Worm (Caenorhabditis elegans) whole organism, L3 larva: Measurements from ENCODE around the gene srx-121.

ENCODE experiments used
- R02D3.7 ChIP-seq: fragments of 150-350 bp; optimal IDR thresholded peaks from 2 replicates; lab custom pipeline; 2014; ENCODE audit warnings: missing biosample characterization, missing genetic modification characterization
- ZK546.5 ChIP-seq: sonication (generic microtip); optimal IDR thresholded peaks from 2 replicates; lab custom pipeline; 2017; ENCODE audit warnings: missing biosample characterization, missing genetic modification characterization
- aly-2 ChIP-seq: fragments of 150-350 bp; optimal IDR thresholded peaks from 2 replicates; lab custom pipeline; 2014; ENCODE audit warnings: missing biosample characterization, missing genetic modification characterization
- ama-1 ChIP-seq: fragments of 150-350 bp; optimal IDR thresholded peaks from 2 replicates; lab custom pipeline; 2018
- ceh-28 ChIP-seq: fragments of 150-350 bp; optimal IDR thresholded peaks from 2 replicates; lab custom pipeline; 2014; ENCODE audit warnings: missing biosample characterization, missing genetic modification reagents, missing genetic modification characterization
- ceh-82 ChIP-seq: fragments of 150-350 bp; optimal IDR thresholded peaks from 2 replicates; lab custom pipeline; 2014; ENCODE audit warnings: missing biosample characterization, missing genetic modification characterization
- ceh-9 ChIP-seq: sonication (generic microtip); optimal IDR thresholded peaks from 2 replicates; lab custom pipeline; 2018; ENCODE audit warnings: missing biosample characterization, missing genetic modification characterization
- daf-12 ChIP-seq: fragments of 150-350 bp; optimal IDR thresholded peaks from 2 replicates; lab custom pipeline; 2014; ENCODE audit warnings: missing biosample characterization, missing genetic modification reagents, missing genetic modification characterization
- egl-5 ChIP-seq: fragments of 150-350 bp; optimal IDR thresholded peaks from 2 replicates; lab custom pipeline; 2017; ENCODE audit warnings: missing biosample characterization, missing genetic modification reagents, missing genetic modification characterization, inconsistent platforms
- elt-1 ChIP-seq: fragments of 150-350 bp; optimal IDR thresholded peaks from 2 replicates; lab custom pipeline; 2014; ENCODE audit warnings: missing biosample characterization, missing genetic modification characterization
- elt-2 ChIP-seq: sonication (generic microtip); optimal IDR thresholded peaks from 2 replicates; lab custom pipeline; 2016; ENCODE audit warnings: missing genetic modification reagents, mild to moderate bottlenecking, missing genetic modification characterization, missing compliant biosample characterization
- elt-3 ChIP-seq, 3 experiments: fragments of 150-350 bp in 1 of 3; sonication (generic microtip) in 2 of 3; optimal IDR thresholded peaks; 2 replicates in 2 of 3; 4 replicates in 1 of 3; lab custom pipeline; 2014 to 2017; ENCODE audit warnings: missing biosample characterization in 3 of 3, missing genetic modification characterization in 3 of 3
- eor-1 ChIP-seq, 2 experiments: fragments of 150-350 bp; optimal IDR thresholded peaks; 2 replicates each; lab custom pipeline; 2014 to 2018; ENCODE audit warnings: missing biosample characterization in 2 of 2, missing genetic modification characterization in 2 of 2
- fos-1 ChIP-seq: fragments of 150-350 bp; optimal IDR thresholded peaks from 2 replicates; lab custom pipeline; 2014; ENCODE audit warnings: missing biosample characterization, missing genetic modification characterization
- jun-1 ChIP-seq: fragments of 150-350 bp; optimal IDR thresholded peaks from 2 replicates; lab custom pipeline; 2014; ENCODE audit warnings: missing biosample characterization, missing genetic modification reagents, missing genetic modification characterization
- lin-15B ChIP-seq: fragments of 150-350 bp; optimal IDR thresholded peaks from 2 replicates; lab custom pipeline; 2014; ENCODE audit warnings: missing biosample characterization, missing genetic modification characterization
- lin-39 ChIP-seq: fragments of 150-350 bp; optimal IDR thresholded peaks from 2 replicates; lab custom pipeline; 2018; ENCODE audit warnings: missing biosample characterization, missing genetic modification reagents, missing genetic modification characterization
- lsy-12 ChIP-seq: sonication (generic microtip); optimal IDR thresholded peaks from 2 replicates; lab custom pipeline; 2016; ENCODE audit warnings: mild to moderate bottlenecking, missing genetic modification characterization, missing compliant biosample characterization
- mdl-1 ChIP-seq: fragments of 150-350 bp; optimal IDR thresholded peaks from 2 replicates; lab custom pipeline; 2014; ENCODE audit warnings: missing biosample characterization, missing genetic modification characterization
- mml-1 ChIP-seq: fragments of 150-350 bp; sonication (generic microtip); optimal IDR thresholded peaks from 3 replicates; lab custom pipeline; 2014; ENCODE audit warnings: missing biosample characterization, missing genetic modification characterization
- nfya-1 ChIP-seq: sonication (generic microtip); optimal IDR thresholded peaks from 2 replicates; lab custom pipeline; 2017; ENCODE audit warnings: missing genetic modification characterization, mild to moderate bottlenecking, missing compliant biosample characterization, antibody characterized with exemption, moderate library complexity; ENCODE audit not compliant: insufficient read depth
- nhr-12 ChIP-seq: fragments of 150-350 bp; optimal IDR thresholded peaks from 2 replicates; lab custom pipeline; 2014; ENCODE audit warnings: missing biosample characterization, missing genetic modification characterization
- nhr-23 ChIP-seq: fragments of 150-350 bp; optimal IDR thresholded peaks from 2 replicates; lab custom pipeline; 2014; ENCODE audit warnings: missing biosample characterization, missing genetic modification reagents, missing genetic modification characterization
- nhr-237 ChIP-seq: fragments of 150-350 bp; optimal IDR thresholded peaks from 2 replicates; lab custom pipeline; 2014; ENCODE audit warnings: missing biosample characterization, missing genetic modification characterization
- nhr-25 ChIP-seq: sonication (generic microtip); optimal IDR thresholded peaks from 2 replicates; lab custom pipeline; 2017; ENCODE audit warnings: missing biosample characterization, missing genetic modification characterization
- nhr-28 ChIP-seq: fragments of 150-350 bp; optimal IDR thresholded peaks from 2 replicates; lab custom pipeline; 2014; ENCODE audit warnings: missing biosample characterization, missing genetic modification characterization
- nhr-43 ChIP-seq: sonication (generic microtip); optimal IDR thresholded peaks from 2 replicates; lab custom pipeline; 2016; ENCODE audit warnings: mild to moderate bottlenecking, missing genetic modification characterization, missing compliant biosample characterization; ENCODE audit not compliant: poor library complexity, severe bottlenecking
- nhr-67 ChIP-seq: fragments of 150-350 bp; optimal IDR thresholded peaks from 2 replicates; lab custom pipeline; 2014; ENCODE audit warnings: missing biosample characterization, missing genetic modification characterization
- nhr-76 ChIP-seq: fragments of 150-350 bp; sonication (generic microtip); optimal IDR thresholded peaks from 5 replicates; lab custom pipeline; 2014; ENCODE audit warnings: missing biosample characterization, missing genetic modification characterization
- nhr-77 ChIP-seq: fragments of 150-350 bp; optimal IDR thresholded peaks from 2 replicates; lab custom pipeline; 2014; ENCODE audit warnings: missing biosample characterization, missing genetic modification characterization
- pha-4 ChIP-seq: fragments of 150-350 bp; optimal IDR thresholded peaks from 2 replicates; lab custom pipeline; 2014; ENCODE audit warnings: missing biosample characterization, missing genetic modification reagents, missing genetic modification characterization
- pqm-1 ChIP-seq: fragments of 150-350 bp; optimal IDR thresholded peaks from 2 replicates; lab custom pipeline; 2017; ENCODE audit warnings: missing biosample characterization, missing genetic modification characterization, inconsistent platforms
- skn-1 ChIP-seq: fragments of 150-350 bp; optimal IDR thresholded peaks from 2 replicates; lab custom pipeline; 2014; ENCODE audit warnings: missing biosample characterization, missing genetic modification characterization
- tbx-2 ChIP-seq: sonication (generic microtip); optimal IDR thresholded peaks from 2 replicates; lab custom pipeline; 2016; ENCODE audit warnings: mild to moderate bottlenecking, missing genetic modification characterization, missing compliant biosample characterization
- unc-62 ChIP-seq: fragments of 150-350 bp; sonication (generic microtip); optimal IDR thresholded peaks from 4 replicates; lab custom pipeline; 2014; ENCODE audit warnings: missing biosample characterization, missing genetic modification reagents, missing genetic modification characterization
- zag-1 ChIP-seq: fragments of 150-350 bp; optimal IDR thresholded peaks from 2 replicates; lab custom pipeline; 2014; ENCODE audit warnings: missing biosample characterization, missing genetic modification characterization
- ztf-11 ChIP-seq: fragments of 150-350 bp; optimal IDR thresholded peaks from 2 replicates; lab custom pipeline; 2014; ENCODE audit warnings: missing biosample characterization, missing genetic modification characterization
- ztf-4 ChIP-seq: fragments of 150-350 bp; optimal IDR thresholded peaks from 2 replicates; lab custom pipeline; 2014; ENCODE audit warnings: missing biosample characterization, missing genetic modification characterization

The srx-121 gene

DNA sequence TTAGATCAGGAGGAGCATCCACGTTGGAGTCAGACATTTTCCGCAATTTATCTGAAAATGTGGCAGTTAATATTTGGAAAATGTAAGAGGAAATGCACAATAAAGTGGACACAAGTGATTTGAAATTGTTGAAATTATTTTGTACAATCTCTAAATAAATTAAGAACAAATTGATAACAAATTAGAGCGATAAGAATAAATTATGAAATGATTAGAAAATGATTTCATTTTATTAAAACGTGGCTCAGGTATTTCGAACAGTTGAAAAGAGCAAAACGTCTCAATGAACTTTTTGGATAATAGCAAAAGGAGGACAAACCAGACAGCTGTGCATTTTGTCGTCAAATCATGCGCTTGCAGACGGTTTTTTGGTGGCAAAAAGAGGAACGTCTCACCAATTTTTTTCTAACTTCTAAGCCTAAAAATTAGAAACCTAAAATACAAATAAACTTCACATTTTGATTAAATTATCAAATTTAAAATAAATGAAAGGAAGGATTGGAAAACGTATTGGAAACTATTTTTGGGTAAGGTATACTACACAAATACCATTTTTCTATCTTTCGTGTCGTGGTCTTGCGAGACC, 26.0 kb downstream of the srx-121 start, which contains the start of gene fbxa-65:
fbxa-65 (minus strand) TSS at position 51 of the 586 bp plus-strand sequence.
- TF ChIP-seq ztf-4 (no peak), pha-4 (tag; lab: Kevin White, UChicago) (no peak), lsy-12 (tag; lab: Kevin White, UChicago) (no peak), ceh-9 (no peak), nhr-25 (tag; lab: Kevin White, UChicago) (no peak), nhr-237 (tag; lab: Kevin White, UChicago) (no peak), skn-1 (tag; lab: Kevin White, UChicago) (no peak), nhr-12 (no peak), nhr-23 (tag; lab: Kevin White, UChicago) (no peak), eor-1 (tag; optimal IDR thresholded peaks at IDR 0.05; lab: Kevin White, UChicago) (no peak)

DNA sequence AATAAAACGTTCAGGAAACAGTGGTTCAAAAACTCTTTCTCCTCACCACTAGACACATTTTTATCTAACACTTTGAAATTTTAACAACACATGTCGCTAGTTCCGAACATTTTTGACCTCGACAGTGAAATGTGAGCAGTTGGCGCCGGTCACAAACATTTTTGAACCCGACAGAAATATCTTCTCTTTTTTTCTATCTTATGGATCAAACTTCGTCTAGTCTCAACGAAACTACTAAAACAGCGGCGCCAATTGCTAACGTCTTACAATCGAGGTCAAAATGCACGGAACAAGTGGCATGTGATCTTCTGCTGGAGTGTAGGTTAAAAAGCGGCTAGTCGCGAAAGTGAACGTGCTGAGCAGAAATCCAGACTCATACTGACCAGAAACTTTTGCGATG, 28.6 kb downstream of the srx-121 start:
- TF ChIP-seq pqm-1 (no peak), nfya-1 (tag; lab: Kevin White, UChicago) (no peak), ceh-28 (tag; lab: Kevin White, UChicago) (no peak), mdl-1 (tag; lab: Kevin White, UChicago) (no peak)
- TF ChIP-seq, all 47 proteins: peak for 0

- TF ChIP-seq ceh-28 (tag; lab: Kevin White, UChicago) (no peak), aly-2 (no peak), eor-1 (tag; optimal IDR thresholded peaks at IDR 0.05; lab: Kevin White, UChicago) (no peak), ZK546.5 (tag; lab: Kevin White, UChicago) (no peak), elt-2 (no peak), ama-1 (no peak), egl-5 (no peak), mdl-1 (tag; lab: Kevin White, UChicago) (no peak), pqm-1 (no peak), ceh-9 (no peak), unc-62 (GFP tag; lab: Kevin White, UChicago) (no peak), nhr-12 (no peak), ceh-82 (tag; lab: Kevin White, UChicago) (no peak), lsy-12 (tag; lab: Kevin White, UChicago) (no peak), zag-1 (tag; lab: Kevin White, UChicago) (no peak), ztf-11 (tag; lab: Kevin White, UChicago) (no peak)
- TF ChIP-seq, all 47 proteins: peak for 0
These were observed 30.1 kb downstream of the srx-121 start, which contains the start of gene C17B7.3 for ce11 chrV:3342504-3342903. Gene C17B7.3 (plus strand): TSS chrV:3342804.

ce11 chrV:3341906-3342305, 30.7 kb downstream of the srx-121 start, which contains the start of gene C17B7.10:
Gene C17B7.10 (minus strand): TSS chrV:3342006.
- TF ChIP-seq jun-1 (tag; lab: Kevin White, UChicago) (no peak), R02D3.7 (no peak), ama-1 (no peak), nhr-12 (no peak), mml-1 (tag; lab: Kevin White, UChicago) (no peak), elt-3 (tag; optimal IDR thresholded peaks at IDR 0.05; lab: Kevin White, UChicago) (no peak), nhr-77 (tag; lab: Kevin White, UChicago) (no peak), nhr-25 (tag; lab: Kevin White, UChicago) (no peak), egl-5 (no peak), nhr-28 (tag; lab: Kevin White, UChicago) (no peak), ceh-9 (no peak), zag-1 (tag; lab: Kevin White, UChicago) (no peak), nhr-76 (tag; lab: Kevin White, UChicago) (no peak), ceh-82 (tag; lab: Kevin White, UChicago) (no peak), lsy-12 (tag; lab: Kevin White, UChicago) (no peak)

DNA sequence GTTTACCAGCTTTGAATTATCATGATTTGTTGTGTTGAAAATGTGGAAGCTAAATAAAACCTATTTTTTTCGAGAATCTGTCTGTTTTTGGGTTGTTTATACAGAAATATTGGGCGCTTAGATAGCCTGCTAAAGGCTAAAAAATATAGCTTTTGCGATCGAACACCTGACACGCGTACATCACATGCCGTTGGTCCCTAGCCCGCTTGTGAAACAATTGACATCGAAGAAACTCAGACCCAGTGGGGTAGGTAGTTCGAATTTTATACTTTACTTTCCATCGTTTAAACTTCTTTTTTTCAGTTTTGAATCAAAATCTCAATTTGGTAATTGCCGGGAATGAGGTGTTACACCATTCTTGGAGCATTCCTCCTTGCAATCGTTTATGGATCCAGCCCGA, 33.6 kb downstream of the srx-121 start, which contains the start of gene C17B7.4:
C17B7.4 (plus strand) TSS at position 301 of the 400 bp plus-strand sequence.
- TF ChIP-seq pqm-1 (no peak), lin-15B (no peak), nhr-43 (tag; lab: Kevin White, UChicago) (no peak), ztf-11 (tag; lab: Kevin White, UChicago) (no peak), ama-1 (no peak), aly-2 (no peak), nhr-67 (no peak), skn-1 (tag; lab: Kevin White, UChicago) (no peak), fos-1 (tag; lab: Kevin White, UChicago) (no peak), unc-62 (GFP tag; lab: Kevin White, UChicago) (no peak), lin-39 (tag; lab: Kevin White, UChicago) (no peak), tbx-2 (tag; lab: Kevin White, UChicago) (no peak), elt-1 (no peak), elt-2 (no peak), mml-1 (tag; lab: Kevin White, UChicago) (no peak), nhr-237 (tag; lab: Kevin White, UChicago) (no peak), nhr-76 (tag; lab: Kevin White, UChicago) (no peak), ztf-4 (no peak), daf-12 (tag; lab: Kevin White, UChicago) (no peak)
